Fruit fly (Drosophila melanogaster) whole organism, embryonic: ENCODE results near the gene Rift.
A peak's percentile ranks its signal among the peaks of the same experiment; 100 is the strongest.

Source experiments
- Bdp1 ChIP-seq: fragments of 200-800 bp; sonication (Bioruptor generic); optimal IDR thresholded peaks from 3 replicates; lab custom pipeline; 2016; ENCODE audit warnings: missing biosample characterization, missing genetic modification characterization
- CG1024 ChIP-seq: fragments of 200-800 bp; sonication (Bioruptor generic); IDR thresholded peaks from 2 replicates; pipeline ENCODE4 v1.3.6; 2022; ENCODE audit warnings: missing biosample characterization, missing genetic modification characterization
- CG10321 ChIP-seq: fragments of 200-800 bp; sonication (Bioruptor generic); IDR thresholded peaks from 2 replicates; pipeline ENCODE4 v1.3.6; 2022; ENCODE audit warnings: missing biosample characterization, missing genetic modification characterization
- CG13775 ChIP-seq: fragments of 200-800 bp; sonication (Bioruptor generic); optimal IDR thresholded peaks from 3 replicates; lab custom pipeline; 2017; ENCODE audit warnings: missing biosample characterization, mild to moderate bottlenecking, missing genetic modification characterization
- CG14710 ChIP-seq: fragments of 200-800 bp; sonication (Bioruptor generic); optimal IDR thresholded peaks from 3 replicates; lab custom pipeline; 2019; ENCODE audit warnings: missing biosample characterization, mild to moderate bottlenecking, missing genetic modification characterization, moderate library complexity
- CG17361 ChIP-seq: fragments of 200-800 bp; sonication (Bioruptor generic); IDR thresholded peaks from 3 replicates; pipeline ENCODE4 v1.3.6; 2022; ENCODE audit warnings: missing biosample characterization, missing genetic modification characterization
- CG17385 ChIP-seq: fragments of 200-800 bp; sonication (Bioruptor generic); optimal IDR thresholded peaks from 3 replicates; lab custom pipeline; 2018; ENCODE audit warnings: missing biosample characterization, mild to moderate bottlenecking, missing genetic modification characterization
- CG17568 ChIP-seq: fragments of 200-800 bp; sonication (Bioruptor generic); optimal IDR thresholded peaks from 2 replicates; lab custom pipeline; 2018; ENCODE audit warnings: missing biosample characterization, mild to moderate bottlenecking, missing genetic modification characterization, moderate library complexity
- CG17612 ChIP-seq: fragments of 200-800 bp; sonication (Bioruptor generic); IDR thresholded peaks from 2 replicates; pipeline ENCODE4 v1.3.6; 2022; ENCODE audit warnings: missing biosample characterization, missing genetic modification characterization
- CG18011 ChIP-seq: fragments of 200-800 bp; sonication (Bioruptor generic); optimal IDR thresholded peaks from 2 replicates; lab custom pipeline; 2017; ENCODE audit warnings: missing biosample characterization, missing genetic modification characterization, mild to moderate bottlenecking, moderate library complexity, missing genotype
- CG18476 ChIP-seq: fragments of 200-800 bp; sonication (Bioruptor generic); optimal IDR thresholded peaks from 2 replicates; lab custom pipeline; 2016; ENCODE audit warnings: missing biosample characterization, mild to moderate bottlenecking, missing genetic modification characterization
- CG3726 ChIP-seq: fragments of 200-800 bp; sonication (Bioruptor generic); IDR thresholded peaks from 3 replicates; pipeline ENCODE4, ENCODE4 v1.3.6; 2022; ENCODE audit warnings: missing biosample characterization, missing genetic modification characterization
- CG42726 ChIP-seq: fragments of 200-800 bp; sonication (Bioruptor generic); IDR thresholded peaks from 2 replicates; pipeline ENCODE4 v1.3.6; 2022; ENCODE audit warnings: missing biosample characterization, missing genetic modification characterization; ENCODE audit not compliant: partially characterized antibody
- CG5953 ChIP-seq: fragments of 200-800 bp; sonication (Bioruptor generic); IDR thresholded peaks from 2 replicates; pipeline ENCODE4 v1.3.6; 2022; ENCODE audit warnings: missing biosample characterization, missing genetic modification characterization
- CG7271 ChIP-seq: fragments of 200-800 bp; sonication (Bioruptor generic); optimal IDR thresholded peaks from 2 replicates; lab custom pipeline; 2018; ENCODE audit warnings: missing biosample characterization, mild to moderate bottlenecking, missing genetic modification characterization, moderate library complexity
- CG7786 ChIP-seq: fragments of 200-800 bp; sonication (Bioruptor generic); optimal IDR thresholded peaks from 2 replicates; lab custom pipeline; 2016; ENCODE audit warnings: missing biosample characterization, missing genetic modification characterization
- CG7987 ChIP-seq: fragments of 200-800 bp; sonication (Bioruptor generic); optimal IDR thresholded peaks from 2 replicates; lab custom pipeline; 2018; ENCODE audit warnings: missing biosample characterization, mild to moderate bottlenecking, missing genetic modification characterization, moderate library complexity
- CG8924 ChIP-seq: fragments of 200-800 bp; optimal IDR thresholded peaks from 3 replicates; lab custom pipeline; 2019; ENCODE audit warnings: missing biosample characterization, mild to moderate bottlenecking, missing genetic modification characterization, moderate library complexity
- CG8944 ChIP-seq: fragments of 200-800 bp; sonication (Bioruptor generic); optimal IDR thresholded peaks from 3 replicates; lab custom pipeline; 2016; ENCODE audit warnings: missing biosample characterization, missing genetic modification characterization
- CHES-1-like ChIP-seq: fragments of 200-800 bp; sonication (Bioruptor generic); optimal IDR thresholded peaks from 2 replicates; lab custom pipeline; 2016; ENCODE audit warnings: missing biosample characterization, missing genetic modification characterization
- D ChIP-seq, 2 experiments: fragments of 200-800 bp in 1 of 2; fragments of >200 bp in 1 of 2; sonication (Bioruptor generic) in 1 of 2; optimal IDR thresholded peaks; 2 replicates in 1 of 2; 3 replicates in 1 of 2; lab custom pipeline; 2017; ENCODE audit warnings: mild to moderate bottlenecking in 1 of 2, missing biosample characterization in 1 of 2, missing genetic modification characterization in 1 of 2, missing genetic modification reagents in 1 of 2
- Hmr ChIP-seq: fragments of 200-800 bp; sonication (Bioruptor generic); optimal IDR thresholded peaks from 3 replicates; lab custom pipeline; 2017; ENCODE audit warnings: mild to moderate bottlenecking, missing biosample characterization, missing genetic modification reagents, missing genetic modification characterization
- Lim3 ChIP-seq: fragments of 200-800 bp; sonication (Bioruptor generic); IDR thresholded peaks from 2 replicates; pipeline ENCODE4 v1.3.6; 2022; ENCODE audit warnings: missing biosample characterization, missing genetic modification characterization
- MESR4 ChIP-seq: fragments of 200-800 bp; sonication (Bioruptor generic); optimal IDR thresholded peaks from 2 replicates; lab custom pipeline; 2018; ENCODE audit warnings: missing biosample characterization, mild to moderate bottlenecking, missing genetic modification characterization, moderate library complexity
- Myb ChIP-seq: fragments of 200-800 bp; sonication (Bioruptor generic); optimal IDR thresholded peaks from 2 replicates; lab custom pipeline; 2016; ENCODE audit warnings: missing biosample characterization, missing genetic modification characterization
- NK7.1 ChIP-seq: fragments of 200-800 bp; sonication (Bioruptor generic); optimal IDR thresholded peaks from 3 replicates; lab custom pipeline; 2016; ENCODE audit warnings: missing biosample characterization, missing genetic modification characterization
- Ravus ChIP-seq: fragments of 200-800 bp; sonication (Bioruptor generic); IDR thresholded peaks from 2 replicates; pipeline ENCODE4 v1.3.6; 2022; ENCODE audit warnings: missing biosample characterization, missing genetic modification characterization
- Rx ChIP-seq: fragments of 200-800 bp; sonication (Bioruptor generic); IDR thresholded peaks from 2 replicates; pipeline ENCODE4 v1.3.6; 2022; ENCODE audit warnings: missing biosample characterization, missing genetic modification characterization
- Sry-δ ChIP-seq: fragments of 200-800 bp; sonication (Bioruptor generic); optimal IDR thresholded peaks from 2 replicates; lab custom pipeline; 2016; ENCODE audit warnings: missing biosample characterization, missing genetic modification characterization
- Xbp1 ChIP-seq: fragments of 200-800 bp; sonication (Bioruptor generic); optimal IDR thresholded peaks from 3 replicates; lab custom pipeline; 2016; ENCODE audit warnings: missing biosample characterization, mild to moderate bottlenecking, missing genetic modification characterization
- aop ChIP-seq: fragments of 200-800 bp; sonication (Bioruptor generic); IDR thresholded peaks from 2 replicates; pipeline ENCODE4 v1.3.6; 2022; ENCODE audit warnings: missing biosample characterization, missing genetic modification characterization
- ase ChIP-seq: fragments of 200-800 bp; sonication (Bioruptor generic); IDR thresholded peaks from 3 replicates; pipeline ENCODE4 v1.3.6; 2022; ENCODE audit warnings: missing biosample characterization, missing genetic modification characterization
- bbx ChIP-seq: fragments of 200-800 bp; sonication (Bioruptor generic); IDR thresholded peaks from 2 replicates; pipeline ENCODE4 v1.3.6; 2022; ENCODE audit warnings: missing biosample characterization, missing genetic modification characterization; ENCODE audit not compliant: partially characterized antibody
- bowl ChIP-seq: fragments of 200-800 bp; sonication (Bioruptor generic); IDR thresholded peaks from 2 replicates; pipeline ENCODE4 v1.3.6; 2022; ENCODE audit warnings: missing biosample characterization, missing genetic modification characterization
- disco-r ChIP-seq: fragments of 200-800 bp; sonication (Bioruptor generic); optimal IDR thresholded peaks from 2 replicates; lab custom pipeline; 2016; ENCODE audit warnings: missing biosample characterization, missing genetic modification characterization
- dmrt99B ChIP-seq: fragments of 200-800 bp; sonication (Bioruptor generic); optimal IDR thresholded peaks from 2 replicates; lab custom pipeline; 2018; ENCODE audit warnings: missing biosample characterization, mild to moderate bottlenecking, missing genetic modification characterization, moderate library complexity
- insv ChIP-seq, 2 experiments: fragments of 200-800 bp; sonication (Bioruptor generic); optimal IDR thresholded peaks; 3 replicates each; lab custom pipeline; 2016 to 2018; ENCODE audit warnings: missing biosample characterization in 2 of 2, missing genetic modification characterization in 2 of 2
- lilli ChIP-seq: fragments of 200-800 bp; sonication (Bioruptor generic); optimal IDR thresholded peaks from 3 replicates; lab custom pipeline; 2016; ENCODE audit warnings: missing biosample characterization, missing genetic modification characterization
- mirr ChIP-seq: fragments of 200-800 bp; sonication (Bioruptor generic); optimal IDR thresholded peaks from 3 replicates; lab custom pipeline; 2018; ENCODE audit warnings: missing biosample characterization, mild to moderate bottlenecking, missing genetic modification characterization
- nerfin-2 ChIP-seq: fragments of 200-800 bp; sonication (Bioruptor generic); IDR thresholded peaks from 2 replicates; pipeline ENCODE4 v1.3.6; 2022; ENCODE audit warnings: missing biosample characterization, missing genetic modification characterization; ENCODE audit not compliant: partially characterized antibody
- oc ChIP-seq: fragments of 200-800 bp; sonication (Bioruptor generic); optimal IDR thresholded peaks from 2 replicates; lab custom pipeline; 2018; ENCODE audit warnings: missing biosample characterization, mild to moderate bottlenecking, missing genetic modification characterization, moderate library complexity
- org-1 ChIP-seq: fragments of 200-800 bp; sonication (Bioruptor generic); optimal IDR thresholded peaks from 2 replicates; lab custom pipeline; 2017; ENCODE audit warnings: missing biosample characterization, missing genetic modification characterization
- run ChIP-seq: fragments of 200-800 bp; sonication (Bioruptor generic); optimal IDR thresholded peaks from 3 replicates; lab custom pipeline; 2018; ENCODE audit warnings: missing biosample characterization, mild to moderate bottlenecking, missing genetic modification characterization
- scrt ChIP-seq: fragments of 200-800 bp; sonication (Bioruptor generic); optimal IDR thresholded peaks from 2 replicates; lab custom pipeline; 2018; ENCODE audit warnings: missing biosample characterization, mild to moderate bottlenecking, missing genetic modification characterization, moderate library complexity
- sqz ChIP-seq: fragments of 200-800 bp; sonication (Bioruptor generic); optimal IDR thresholded peaks from 3 replicates; lab custom pipeline; 2018; ENCODE audit warnings: missing biosample characterization, mild to moderate bottlenecking, missing genetic modification characterization
- stwl ChIP-seq: fragments of 200-800 bp; sonication (Bioruptor generic); optimal IDR thresholded peaks from 3 replicates; lab custom pipeline; 2018; ENCODE audit warnings: missing biosample characterization, mild to moderate bottlenecking, missing genetic modification characterization, moderate library complexity
- wek ChIP-seq: fragments of 200-800 bp; sonication (Bioruptor generic); optimal IDR thresholded peaks from 3 replicates; lab custom pipeline; 2018; ENCODE audit warnings: missing biosample characterization, mild to moderate bottlenecking, missing genetic modification characterization, moderate library complexity

Gene Rift

DNA sequence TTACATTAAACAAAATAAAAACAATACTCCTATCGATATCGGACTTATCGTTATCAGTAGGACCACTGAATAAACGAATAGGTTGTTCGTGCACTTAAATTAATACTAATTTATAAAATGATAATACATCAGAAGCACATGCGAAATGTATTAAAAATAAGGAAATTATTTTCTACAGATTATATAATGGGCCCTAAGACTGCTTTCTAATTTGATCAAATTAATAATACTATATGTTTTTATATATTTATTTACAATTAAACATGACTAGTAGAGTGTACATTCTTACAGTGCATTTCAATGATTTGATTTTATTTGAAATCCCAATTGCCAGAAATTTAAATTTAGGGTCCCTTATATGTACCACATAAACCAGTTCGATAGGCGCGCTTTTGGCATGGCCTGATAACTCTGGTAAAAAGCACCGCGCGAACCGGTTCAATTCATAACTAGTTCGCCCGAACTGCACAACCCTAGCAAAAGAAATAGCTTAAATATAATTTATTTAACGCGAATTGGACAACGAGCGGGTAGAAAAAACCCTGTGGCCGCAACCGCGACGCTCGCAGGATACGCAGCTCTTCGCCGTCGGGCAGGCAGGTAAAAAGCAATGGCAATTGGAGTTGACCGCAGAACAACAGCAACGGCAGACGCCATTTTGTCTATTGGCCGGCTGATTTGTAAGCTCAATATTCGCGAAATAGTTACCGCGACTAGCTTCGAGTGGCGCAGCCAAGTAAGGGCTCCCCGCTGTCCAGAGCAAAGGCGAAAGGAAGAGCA lies 33.2 kb downstream of the Rift start, which contains the start of the genes CG2126 and faf (continued):
- TF ChIP-seq run (tag; lab: Kevin White, UChicago) (no peak), aop (GFP tag; lab: Robert Waterston, UW) (no peak), lilli (GFP tag; lab: Kevin White, UChicago) (peak; percentile 73), Myb (GFP tag; lab: Kevin White, UChicago) (peak; percentile 7), CG10321 (GFP tag; lab: Robert Waterston, UW) (no peak), stwl (tag; lab: Kevin White, UChicago) (peak; percentile 40), bowl (GFP tag; lab: Robert Waterston, UW) (0 out of 2 replicates have a peak, but pooled peaks have one; percentile 32), Rx (GFP tag; lab: Robert Waterston, UW) (peak; percentile 59), D (optimal IDR thresholded peaks at IDR 0.05; lab: Kevin White, UChicago) (no peak), D (GFP tag; optimal IDR thresholded peaks at IDR 0.05; lab: Kevin White, UChicago) (peak; percentile 48), insv (GFP tag; optimal IDR thresholded peaks at IDR 0.05; lab: Kevin White, UChicago) (peak in 1 of 2 experiments; percentile 42), CG18476 (GFP tag; lab: Kevin White, UChicago) (peak; percentile 40), CG7786 (GFP tag; lab: Kevin White, UChicago) (peak; percentile 56), CG1024 (GFP tag; lab: Robert Waterston, UW) (no peak), CG5953 (0 out of 2 replicates have a peak, but pooled peaks have one; percentile 29), CG7987 (GFP tag; lab: Kevin White, UChicago) (peak; percentile 36), Xbp1 (peak; percentile 85), bbx (GFP tag; lab: Robert Waterston, UW) (peak; percentile 26; the same call in 1 of the 2 replicates), CG7271 (tag; lab: Kevin White, UChicago) (peak; percentile 46), ase (GFP tag; lab: Robert Waterston, UW) (peak; percentile 72; the same call in 1 of the 3 replicates), disco-r (GFP tag; lab: Kevin White, UChicago) (no peak), wek (GFP tag; lab: Kevin White, UChicago) (no peak), org-1 (peak; percentile 11), nerfin-2 (no peak; the same call in 1 of the 2 replicates), sqz (no peak), Bdp1 (GFP tag; lab: Kevin White, UChicago) (peak; percentile 46), mirr (GFP tag; lab: Kevin White, UChicago) (peak; percentile 47), dmrt99B (peak; percentile 81), NK7.1 (GFP tag; lab: Kevin White, UChicago) (peak; percentile 42), CG17361 (GFP tag; lab: Robert Waterston, UW) (peak; percentile 91), CG13775 (peak; percentile 79), CG8944 (GFP tag; lab: Kevin White, UChicago) (peak; percentile 31), scrt (peak; percentile 53), CG3726 (GFP tag; lab: Robert Waterston, UW) (peak; percentile 62; the same call in 1 of the 3 replicates), CG17385 (GFP tag; lab: Kevin White, UChicago) (peak; percentile 77), CG42726 (GFP tag; lab: Robert Waterston, UW) (0 out of 2 replicates have a peak, but pooled peaks have one; percentile 7), CG8924 (tag; lab: Kevin White, UChicago) (peak; percentile 90), CG14710 (tag; lab: Kevin White, UChicago) (peak; percentile 86), CG18011 (GFP tag; lab: Kevin White, UChicago) (peak; percentile 57), CG17568 (no peak), Ravus (peak; percentile 5; the same call in 1 of the 2 replicates), CHES-1-like (peak; percentile 59), oc (tag; lab: Kevin White, UChicago) (peak; percentile 58), Lim3 (no peak), Sry-δ (GFP tag; lab: Kevin White, UChicago) (peak; percentile 40), Hmr (GFP tag; lab: Kevin White, UChicago) (peak; percentile 77), MESR4 (GFP tag; lab: Kevin White, UChicago) (peak; percentile 24), CG17612 (GFP tag; lab: Robert Waterston, UW) (no peak; the same call in 1 of the 2 replicates)
